Fruit fly (Drosophila melanogaster) whole organism, embryonic: ENCODE measurements around the gene kraken.
A peak's percentile ranks its signal among the peaks of the same experiment; 100 is the strongest.

Source experiments
- B-H2 ChIP-seq: fragments of 200-800 bp; sonication (Bioruptor generic); optimal IDR thresholded peaks from 2 replicates; lab custom pipeline; 2018; ENCODE audit warnings: missing biosample characterization, mild to moderate bottlenecking, missing genetic modification characterization
- CG10267 ChIP-seq: fragments of 200-800 bp; sonication (Bioruptor generic); optimal IDR thresholded peaks from 2 replicates; lab custom pipeline; 2018; ENCODE audit warnings: missing biosample characterization, mild to moderate bottlenecking, missing genetic modification characterization, moderate library complexity
- CG10462 ChIP-seq: fragments of 200-800 bp; sonication (Bioruptor generic); optimal IDR thresholded peaks from 2 replicates; lab custom pipeline; 2016; ENCODE audit warnings: missing biosample characterization, missing genetic modification characterization
- CG12104 ChIP-seq: fragments of 200-800 bp; sonication (Bioruptor generic); optimal IDR thresholded peaks from 3 replicates; lab custom pipeline; 2016; ENCODE audit warnings: missing biosample characterization, missing genetic modification characterization
- CG13424 ChIP-seq: fragments of 200-800 bp; sonication (Bioruptor generic); optimal IDR thresholded peaks from 2 replicates; lab custom pipeline; 2019; ENCODE audit warnings: missing biosample characterization, mild to moderate bottlenecking, missing genetic modification characterization, moderate library complexity
- CG16779 ChIP-seq: fragments of 200-800 bp; sonication (Bioruptor generic); IDR thresholded peaks from 2 replicates; pipeline ENCODE4 v1.3.6; 2022; ENCODE audit warnings: missing biosample characterization, missing genetic modification characterization
- CG17568 ChIP-seq: fragments of 200-800 bp; sonication (Bioruptor generic); optimal IDR thresholded peaks from 2 replicates; lab custom pipeline; 2018; ENCODE audit warnings: missing biosample characterization, mild to moderate bottlenecking, missing genetic modification characterization, moderate library complexity
- CG34224 ChIP-seq: fragments of 200-800 bp; sonication (Bioruptor generic); IDR thresholded peaks from 3 replicates; pipeline ENCODE4 v1.3.6; 2022; ENCODE audit warnings: missing biosample characterization, missing genetic modification characterization; ENCODE audit not compliant: partially characterized antibody
- CG4424 ChIP-seq: fragments of 200-800 bp; sonication (Bioruptor generic); optimal IDR thresholded peaks from 3 replicates; lab custom pipeline; 2016; ENCODE audit warnings: missing biosample characterization, missing genetic modification characterization
- CG5245 ChIP-seq: fragments of 200-800 bp; sonication (Bioruptor generic); optimal IDR thresholded peaks from 3 replicates; lab custom pipeline; 2016; ENCODE audit warnings: missing biosample characterization, missing genetic modification characterization
- CG6813 ChIP-seq: fragments of 200-800 bp; sonication (Bioruptor generic); optimal IDR thresholded peaks from 2 replicates; lab custom pipeline; 2017; ENCODE audit warnings: missing biosample characterization, missing genetic modification characterization, mild to moderate bottlenecking, moderate library complexity, missing genetic modification reagents
- CG7987 ChIP-seq: fragments of 200-800 bp; sonication (Bioruptor generic); optimal IDR thresholded peaks from 2 replicates; lab custom pipeline; 2018; ENCODE audit warnings: missing biosample characterization, mild to moderate bottlenecking, missing genetic modification characterization, moderate library complexity
- CG8281 ChIP-seq: fragments of 200-800 bp; sonication (Bioruptor generic); optimal IDR thresholded peaks from 2 replicates; lab custom pipeline; 2018; ENCODE audit warnings: missing biosample characterization, mild to moderate bottlenecking, missing genetic modification characterization, moderate library complexity
- CTCF ChIP-seq: fragments of 200-800 bp; sonication (Bioruptor generic); optimal IDR thresholded peaks from 2 replicates; lab custom pipeline; 2017; ENCODE audit warnings: missing biosample characterization, mild to moderate bottlenecking, missing genetic modification characterization, moderate library complexity
- D19B ChIP-seq: fragments of 200-800 bp; sonication (Bioruptor generic); optimal IDR thresholded peaks from 2 replicates; lab custom pipeline; 2017; ENCODE audit warnings: missing biosample characterization, mild to moderate bottlenecking, missing genetic modification characterization
- Dip2 ChIP-seq: fragments of 200-800 bp; sonication (Bioruptor generic); IDR thresholded peaks from 2 replicates; pipeline ENCODE4 v1.3.6; 2022; ENCODE audit warnings: missing biosample characterization, missing genetic modification characterization
- Dip3 ChIP-seq: fragments of 200-800 bp; sonication (Bioruptor generic); optimal IDR thresholded peaks from 3 replicates; lab custom pipeline; 2016; ENCODE audit warnings: missing biosample characterization, missing genetic modification characterization
- Dll ChIP-seq: fragments of 200-800 bp; sonication (Bioruptor generic); IDR thresholded peaks from 4 replicates; pipeline ENCODE4 v1.3.6; 2022; ENCODE audit warnings: missing biosample characterization, missing genetic modification characterization; ENCODE audit not compliant: partially characterized antibody
- E2f1 ChIP-seq: fragments of 200-800 bp; sonication (Bioruptor generic); IDR thresholded peaks from 2 replicates; pipeline ENCODE4 v1.3.6; 2022; ENCODE audit warnings: missing biosample characterization, missing genetic modification characterization
- Ets65A ChIP-seq: fragments of 200-800 bp; sonication (Bioruptor generic); peaks from one replicate; lab custom pipeline; 2016; ENCODE audit warnings: missing biosample characterization, missing genetic modification characterization
- Ets97D ChIP-seq: fragments of 200-800 bp; sonication (Bioruptor generic); optimal IDR thresholded peaks from 3 replicates; lab custom pipeline; 2016; ENCODE audit warnings: missing biosample characterization, missing genetic modification characterization
- HLH54F ChIP-seq: fragments of 200-800 bp; sonication (Bioruptor generic); optimal IDR thresholded peaks from 3 replicates; lab custom pipeline; 2016; ENCODE audit warnings: missing biosample characterization, missing genetic modification characterization
- Hr51 ChIP-seq, 2 experiments: fragments of 200-800 bp; sonication (Bioruptor generic); optimal IDR thresholded peaks; 2 replicates in 1 of 2; 3 replicates in 1 of 2; lab custom pipeline; 2016 to 2018; ENCODE audit warnings: missing biosample characterization in 2 of 2, missing genetic modification characterization in 2 of 2, mild to moderate bottlenecking in 1 of 2, moderate library complexity in 1 of 2
- MTF-1 ChIP-seq: fragments of 200-800 bp; sonication (Bioruptor generic); optimal IDR thresholded peaks from 2 replicates; lab custom pipeline; 2018; ENCODE audit warnings: missing biosample characterization, mild to moderate bottlenecking, missing genetic modification characterization, borderline replicate concordance
- Mad ChIP-seq: fragments of 200-800 bp; sonication (Bioruptor generic); optimal IDR thresholded peaks from 2 replicates; lab custom pipeline; 2016; ENCODE audit warnings: missing biosample characterization, missing genetic modification characterization
- Meics ChIP-seq: fragments of 200-800 bp; sonication (Bioruptor generic); optimal IDR thresholded peaks from 2 replicates; lab custom pipeline; 2017; ENCODE audit warnings: missing biosample characterization, mild to moderate bottlenecking, missing genetic modification characterization
- NK7.1 ChIP-seq: fragments of 200-800 bp; sonication (Bioruptor generic); optimal IDR thresholded peaks from 3 replicates; lab custom pipeline; 2016; ENCODE audit warnings: missing biosample characterization, missing genetic modification characterization
- NfI ChIP-seq: fragments of 200-800 bp; sonication (Bioruptor generic); optimal IDR thresholded peaks from 3 replicates; lab custom pipeline; 2018; ENCODE audit warnings: missing biosample characterization, mild to moderate bottlenecking, missing genetic modification characterization, moderate library complexity
- Oli ChIP-seq: fragments of 200-800 bp; sonication (Bioruptor generic); optimal IDR thresholded peaks from 2 replicates; lab custom pipeline; 2018; ENCODE audit warnings: missing biosample characterization, mild to moderate bottlenecking, missing genetic modification characterization, moderate library complexity
- Poxn ChIP-seq: fragments of 200-800 bp; sonication (Bioruptor generic); IDR thresholded peaks from 2 replicates; pipeline ENCODE4 v1.3.6; 2022; ENCODE audit warnings: missing biosample characterization, missing genetic modification characterization
- Sin3A ChIP-seq: fragments of >200 bp; optimal IDR thresholded peaks from 2 replicates; lab custom pipeline; 2018
- Spps ChIP-seq: fragments of 200-800 bp; sonication (Bioruptor generic); optimal IDR thresholded peaks from 2 replicates; lab custom pipeline; 2018; ENCODE audit warnings: missing biosample characterization, mild to moderate bottlenecking, missing genetic modification characterization
- ato ChIP-seq: fragments of 200-800 bp; sonication (Bioruptor generic); IDR thresholded peaks from 2 replicates; pipeline ENCODE4 v1.3.6; 2022; ENCODE audit warnings: missing biosample characterization, missing genetic modification characterization; ENCODE audit not compliant: partially characterized antibody
- bsh ChIP-seq, 2 experiments: fragments of 200-800 bp; sonication (Bioruptor generic); optimal IDR thresholded peaks; 2 replicates each; lab custom pipeline; 2017 to 2018; ENCODE audit warnings: mild to moderate bottlenecking in 2 of 2, missing biosample characterization in 2 of 2, missing genetic modification characterization in 2 of 2, moderate library complexity in 1 of 2
- cad ChIP-seq: fragments of >200 bp; optimal IDR thresholded peaks from 2 replicates; lab custom pipeline; 2017; ENCODE audit warnings: missing biosample characterization, missing genetic modification characterization
- dimm ChIP-seq: fragments of 200-800 bp; sonication (Bioruptor generic); IDR thresholded peaks from 2 replicates; pipeline ENCODE4 v1.3.6; 2022; ENCODE audit warnings: missing biosample characterization, missing genetic modification characterization
- emc ChIP-seq: fragments of 200-800 bp; sonication (Bioruptor generic); optimal IDR thresholded peaks from 2 replicates; lab custom pipeline; 2016; ENCODE audit warnings: missing biosample characterization, missing genetic modification characterization
- eyg ChIP-seq: fragments of 200-800 bp; sonication (Bioruptor generic); optimal IDR thresholded peaks from 3 replicates; lab custom pipeline; 2016; ENCODE audit warnings: missing biosample characterization, missing genetic modification characterization
- fd96Cb ChIP-seq: fragments of 200-800 bp; sonication (Bioruptor generic); optimal IDR thresholded peaks from 2 replicates; lab custom pipeline; 2018; ENCODE audit warnings: missing biosample characterization, mild to moderate bottlenecking, missing genetic modification characterization, moderate library complexity
- gsb ChIP-seq: fragments of 200-800 bp; sonication (Bioruptor generic); IDR thresholded peaks from 2 replicates; pipeline ENCODE4 v1.3.6; 2022; ENCODE audit warnings: missing biosample characterization, missing genetic modification characterization
- kay ChIP-seq: fragments of 200-800 bp; sonication (Bioruptor generic); optimal IDR thresholded peaks from 2 replicates; lab custom pipeline; 2016; ENCODE audit warnings: missing biosample characterization, missing genetic modification characterization
- lov ChIP-seq, 2 experiments: fragments of 200-800 bp in 1 of 2; fragments of >200 bp in 1 of 2; sonication (Bioruptor generic) in 1 of 2; IDR thresholded peaks in 1 of 2; optimal IDR thresholded peaks in 1 of 2; 2 replicates in 1 of 2; 3 replicates in 1 of 2; pipeline versions ENCODE4 v1.3.6 to Lab custom; 2017 to 2022; ENCODE audit warnings: missing biosample characterization in 1 of 2, missing genetic modification characterization in 1 of 2
- mam ChIP-seq: fragments of 200-800 bp; sonication (Bioruptor generic); optimal IDR thresholded peaks from 3 replicates; lab custom pipeline; 2016; ENCODE audit warnings: missing biosample characterization, missing genetic modification characterization
- odd ChIP-seq: fragments of 200-800 bp; sonication (Bioruptor generic); optimal IDR thresholded peaks from 2 replicates; lab custom pipeline; 2017; ENCODE audit warnings: missing biosample characterization, mild to moderate bottlenecking, missing genetic modification characterization
- salm ChIP-seq: fragments of 200-800 bp; sonication (Bioruptor generic); optimal IDR thresholded peaks from 2 replicates; lab custom pipeline; 2018; ENCODE audit warnings: missing biosample characterization, mild to moderate bottlenecking, missing genetic modification characterization
- sisA ChIP-seq: fragments of 200-800 bp; sonication (Bioruptor generic); IDR thresholded peaks from 2 replicates; pipeline ENCODE4 v1.3.6; 2022; ENCODE audit warnings: missing biosample characterization, missing genetic modification characterization
- slp2 ChIP-seq: fragments of 200-800 bp; sonication (Bioruptor generic); optimal IDR thresholded peaks from 2 replicates; lab custom pipeline; 2016; ENCODE audit warnings: missing biosample characterization, missing genetic modification characterization
- tgo ChIP-seq: fragments of 200-800 bp; sonication (Bioruptor generic); IDR thresholded peaks from 3 replicates; pipeline ENCODE4 v1.3.6; 2022; ENCODE audit warnings: missing biosample characterization, missing genetic modification characterization
- tio ChIP-seq: fragments of 200-800 bp; sonication (Bioruptor generic); optimal IDR thresholded peaks from 2 replicates; lab custom pipeline; 2017; ENCODE audit warnings: missing biosample characterization, missing genetic modification characterization, inconsistent platforms
- yki ChIP-seq: fragments of >200 bp; optimal IDR thresholded peaks from 3 replicates; lab custom pipeline; 2018

The kraken gene

dm6 chr2L:856690-857488 is 4.3 kb downstream of the kraken start (continued):
- TF ChIP-seq eyg (GFP tag; lab: Kevin White, UChicago) (peak; percentile 29), Oli (tag; lab: Kevin White, UChicago) (peak; percentile 79), salm (tag; lab: Kevin White, UChicago) (peak; percentile 55), NK7.1 (GFP tag; lab: Kevin White, UChicago) (no peak), Dip3 (GFP tag; lab: Kevin White, UChicago) (peak; percentile 7), Meics (GFP tag; lab: Kevin White, UChicago) (peak; percentile 68), E2f1 (GFP tag; lab: Robert Waterston, UW) (peak; percentile 82), MTF-1 (GFP tag; lab: Kevin White, UChicago) (peak; percentile 74), CG13424 (tag; lab: Kevin White, UChicago) (peak; percentile 75), Poxn (GFP tag; lab: Robert Waterston, UW) (no peak), Dll (GFP tag; lab: Robert Waterston, UW) (no peak), lov (optimal IDR thresholded peaks at IDR 0.05; lab: Kevin White, UChicago) (no peak), lov (GFP tag; IDR thresholded peaks at IDR 0.05; lab: Robert Waterston, UW) (peak; percentile 81), CG8281 (tag; lab: Kevin White, UChicago) (peak; percentile 48), Ets97D (no peak), CG10462 (peak; percentile 34), HLH54F (GFP tag; lab: Kevin White, UChicago) (peak; percentile 38), tio (GFP tag; lab: Kevin White, UChicago) (peak; percentile 62), mam (peak; percentile 59), NfI (GFP tag; lab: Kevin White, UChicago) (peak; percentile 64), B-H2 (no peak), Spps (tag; lab: Kevin White, UChicago) (peak; percentile 49), sisA (GFP tag; lab: Robert Waterston, UW) (peak; percentile 89), cad (GFP tag; lab: Kevin White, UChicago) (no peak), Mad (GFP tag; lab: Kevin White, UChicago) (peak; percentile 36), odd (GFP tag; lab: Kevin White, UChicago) (peak; percentile 61), D19B (GFP tag; lab: Kevin White, UChicago) (no peak), CG4424 (GFP tag; lab: Kevin White, UChicago) (peak; percentile 76), Ets65A (GFP tag; lab: Kevin White, UChicago) (peak; percentile 97), CG5245 (GFP tag; lab: Kevin White, UChicago) (peak; percentile 74), slp2 (GFP tag; lab: Kevin White, UChicago) (peak; percentile 73), CG6813 (GFP tag; lab: Kevin White, UChicago) (peak; percentile 66), CG34224 (GFP tag; lab: Robert Waterston, UW) (no peak), kay (GFP tag; lab: Kevin White, UChicago) (peak; percentile 47), Hr51 (GFP tag; optimal IDR thresholded peaks at IDR 0.05; lab: Kevin White, UChicago) (peak in 1 of 2 experiments; percentile 70), Dip2 (no peak), CG16779 (GFP tag; lab: Robert Waterston, UW) (0 out of 2 replicates have a peak, but pooled peaks have one; percentile 47), CG12104 (GFP tag; lab: Kevin White, UChicago) (peak; percentile 3), CG10267 (peak; percentile 65), yki (lab: Kevin White, UChicago) (no peak), CTCF (GFP tag; lab: Kevin White, UChicago) (peak; percentile 1), bsh (GFP tag; optimal IDR thresholded peaks at IDR 0.05; lab: Kevin White, UChicago) (peak in 1 of 2 experiments; percentile 87), fd96Cb (tag; lab: Kevin White, UChicago) (peak; percentile 85), Sin3A (lab: Kevin White, UChicago) (no peak), ato (GFP tag; lab: Robert Waterston, UW) (no peak), gsb (GFP tag; lab: Robert Waterston, UW) (no peak), dimm (GFP tag; lab: Robert Waterston, UW) (peak; percentile 56), CG17568 (no peak), CG7987 (GFP tag; lab: Kevin White, UChicago) (peak; percentile 12), emc (peak; percentile 29), tgo (GFP tag; lab: Robert Waterston, UW) (peak; percentile 79)
